Fruit fly (Drosophila melanogaster) whole organism, embryonic: ENCODE measurements around the gene Ptp10D.

Source experiments
- Atf6 ChIP-seq: fragments of 200-800 bp; sonication (Bioruptor generic); IDR thresholded peaks from 2 replicates; pipeline ENCODE4 v1.3.6; 2022; ENCODE audit warnings: missing biosample characterization, missing genetic modification characterization
- Awh ChIP-seq: fragments of 200-800 bp; sonication (Bioruptor generic); IDR thresholded peaks from 2 replicates; pipeline ENCODE4, ENCODE4 v1.3.6; 2022; ENCODE audit warnings: missing biosample characterization, missing genetic modification characterization
- Blimp-1 ChIP-seq: fragments of 200-800 bp; sonication (Bioruptor generic); optimal IDR thresholded peaks from 3 replicates; lab custom pipeline; 2018; ENCODE audit warnings: missing biosample characterization, missing genetic modification characterization, mild to moderate bottlenecking, moderate library complexity, missing genetic modification reagents
- BtbVII ChIP-seq: fragments of 200-800 bp; sonication (Bioruptor generic); optimal IDR thresholded peaks from 3 replicates; lab custom pipeline; 2017; ENCODE audit warnings: missing biosample characterization, mild to moderate bottlenecking, missing genetic modification characterization
- CG10267 ChIP-seq: fragments of 200-800 bp; sonication (Bioruptor generic); optimal IDR thresholded peaks from 2 replicates; lab custom pipeline; 2018; ENCODE audit warnings: missing biosample characterization, mild to moderate bottlenecking, missing genetic modification characterization, moderate library complexity
- CG10321 ChIP-seq: fragments of 200-800 bp; sonication (Bioruptor generic); IDR thresholded peaks from 2 replicates; pipeline ENCODE4 v1.3.6; 2022; ENCODE audit warnings: missing biosample characterization, missing genetic modification characterization
- CG11085 ChIP-seq: fragments of 200-800 bp; sonication (Bioruptor generic); IDR thresholded peaks from 2 replicates; pipeline ENCODE4 v1.3.6; 2022; ENCODE audit warnings: missing biosample characterization, missing genetic modification characterization
- CG13894 ChIP-seq: fragments of 200-800 bp; sonication (Bioruptor generic); optimal IDR thresholded peaks from 3 replicates; lab custom pipeline; 2018; ENCODE audit warnings: missing biosample characterization, mild to moderate bottlenecking, missing genetic modification characterization, moderate library complexity
- CG14050 ChIP-seq: fragments of 200-800 bp; sonication (Bioruptor generic); IDR thresholded peaks from 3 replicates; pipeline ENCODE4 v1.3.6; 2022; ENCODE audit warnings: missing biosample characterization, missing genetic modification characterization
- CG14860 ChIP-seq: fragments of 200-800 bp; sonication (Bioruptor generic); IDR thresholded peaks from 3 replicates; pipeline ENCODE4 v1.3.6; 2022; ENCODE audit warnings: missing biosample characterization, missing genetic modification characterization; ENCODE audit not compliant: partially characterized antibody
- CG2875 ChIP-seq: fragments of 200-800 bp; sonication (Bioruptor generic); optimal IDR thresholded peaks from 2 replicates; lab custom pipeline; 2017; ENCODE audit warnings: missing biosample characterization, mild to moderate bottlenecking, missing genetic modification characterization, missing genetic modification reagents
- CG2889 ChIP-seq: fragments of 200-800 bp; sonication (Bioruptor generic); IDR thresholded peaks from 3 replicates; pipeline ENCODE4 v1.3.6; 2022; ENCODE audit warnings: missing biosample characterization, missing genetic modification characterization
- CG30403 ChIP-seq: fragments of 200-800 bp; sonication (Bioruptor generic); optimal IDR thresholded peaks from 3 replicates; lab custom pipeline; 2016; ENCODE audit warnings: missing biosample characterization, missing genetic modification characterization
- CG4360 ChIP-seq: fragments of 200-800 bp; sonication (Bioruptor generic); IDR thresholded peaks from 2 replicates; pipeline ENCODE4 v1.3.6; 2022; ENCODE audit warnings: missing biosample characterization, missing genetic modification characterization
- CG6683 ChIP-seq: fragments of 200-800 bp; sonication (Bioruptor generic); optimal IDR thresholded peaks from 2 replicates; lab custom pipeline; 2017; ENCODE audit warnings: missing biosample characterization, mild to moderate bottlenecking, missing genetic modification characterization, missing genetic modification reagents
- CG7745 ChIP-seq: fragments of 200-800 bp; sonication (Bioruptor generic); optimal IDR thresholded peaks from 2 replicates; lab custom pipeline; 2018; ENCODE audit warnings: missing biosample characterization, mild to moderate bottlenecking, missing genetic modification characterization, moderate library complexity
- CG7839 ChIP-seq: fragments of 200-800 bp; sonication (Bioruptor generic); optimal IDR thresholded peaks from 3 replicates; lab custom pipeline; 2018; ENCODE audit warnings: missing biosample characterization, mild to moderate bottlenecking, missing genetic modification characterization, moderate library complexity
- CG7928 ChIP-seq: fragments of 200-800 bp; sonication (Bioruptor generic); optimal IDR thresholded peaks from 2 replicates; lab custom pipeline; 2017; ENCODE audit warnings: missing biosample characterization, mild to moderate bottlenecking, missing genetic modification characterization
- CG9817 ChIP-seq: fragments of 200-800 bp; sonication (Bioruptor generic); optimal IDR thresholded peaks from 2 replicates; lab custom pipeline; 2018; ENCODE audit warnings: missing biosample characterization, mild to moderate bottlenecking, missing genetic modification characterization, moderate library complexity
- Camta ChIP-seq: fragments of 200-800 bp; sonication (Bioruptor generic); optimal IDR thresholded peaks from 2 replicates; lab custom pipeline; 2016; ENCODE audit warnings: missing biosample characterization, missing genetic modification characterization
- CoRest ChIP-seq: fragments of 200-800 bp; sonication (Bioruptor generic); optimal IDR thresholded peaks from 3 replicates; lab custom pipeline; 2018; ENCODE audit warnings: missing biosample characterization, mild to moderate bottlenecking, missing genetic modification characterization, moderate library complexity
- Deaf1 ChIP-seq: fragments of 200-800 bp; optimal IDR thresholded peaks from 3 replicates; lab custom pipeline; 2019; ENCODE audit warnings: missing biosample characterization, mild to moderate bottlenecking, missing genetic modification characterization, moderate library complexity
- Dek ChIP-seq: fragments of 200-800 bp; sonication (Bioruptor generic); optimal IDR thresholded peaks from 3 replicates; lab custom pipeline; 2019; ENCODE audit warnings: missing biosample characterization, mild to moderate bottlenecking, missing genetic modification characterization, moderate library complexity
- ERR ChIP-seq: fragments of 200-800 bp; sonication (Bioruptor generic); optimal IDR thresholded peaks from 2 replicates; lab custom pipeline; 2016; ENCODE audit warnings: missing biosample characterization, missing genetic modification characterization
- Elba2 ChIP-seq: fragments of 200-800 bp; sonication (Bioruptor generic); optimal IDR thresholded peaks from 3 replicates; lab custom pipeline; 2016; ENCODE audit warnings: missing biosample characterization, missing genetic modification characterization
- Ets97D ChIP-seq: fragments of 200-800 bp; sonication (Bioruptor generic); optimal IDR thresholded peaks from 3 replicates; lab custom pipeline; 2016; ENCODE audit warnings: missing biosample characterization, missing genetic modification characterization
- HLH4C ChIP-seq: fragments of 200-800 bp; sonication (Bioruptor generic); IDR thresholded peaks from 3 replicates; pipeline ENCODE4 v1.3.6; 2022; ENCODE audit warnings: missing biosample characterization, missing genetic modification characterization; ENCODE audit not compliant: partially characterized antibody
- Hsf ChIP-seq: fragments of 200-800 bp; sonication (Bioruptor generic); optimal IDR thresholded peaks from 3 replicates; lab custom pipeline; 2016; ENCODE audit warnings: missing biosample characterization, missing genetic modification characterization
- Opbp ChIP-seq: fragments of 200-800 bp; sonication (Bioruptor generic); IDR thresholded peaks from 3 replicates; pipeline ENCODE4 v1.3.6; 2022; ENCODE audit warnings: missing biosample characterization, missing genetic modification characterization; ENCODE audit not compliant: partially characterized antibody
- Pdp1 ChIP-seq, 2 experiments: fragments of 200-800 bp; sonication (Bioruptor generic); optimal IDR thresholded peaks; 3 replicates each; lab custom pipeline; 2016; ENCODE audit warnings: missing biosample characterization in 2 of 2, missing genetic modification characterization in 2 of 2, mild to moderate bottlenecking in 1 of 2, moderate library complexity in 1 of 2
- Poxn ChIP-seq: fragments of 200-800 bp; sonication (Bioruptor generic); IDR thresholded peaks from 2 replicates; pipeline ENCODE4 v1.3.6; 2022; ENCODE audit warnings: missing biosample characterization, missing genetic modification characterization
- ara ChIP-seq: fragments of 200-800 bp; sonication (Bioruptor generic); IDR thresholded peaks from 2 replicates; pipeline ENCODE4 v1.3.6; 2022; ENCODE audit warnings: missing biosample characterization, missing genetic modification characterization
- ase ChIP-seq: fragments of 200-800 bp; sonication (Bioruptor generic); IDR thresholded peaks from 3 replicates; pipeline ENCODE4 v1.3.6; 2022; ENCODE audit warnings: missing biosample characterization, missing genetic modification characterization
- az2 ChIP-seq: fragments of 200-800 bp; sonication (Bioruptor generic); optimal IDR thresholded peaks from 3 replicates; lab custom pipeline; 2016; ENCODE audit warnings: missing biosample characterization, missing genetic modification characterization
- chinmo ChIP-seq: fragments of 200-800 bp; sonication (Bioruptor generic); IDR thresholded peaks from 4 replicates; pipeline ENCODE4 v1.3.6; 2022; ENCODE audit warnings: missing biosample characterization, missing genetic modification characterization; ENCODE audit not compliant: partially characterized antibody
- crc ChIP-seq: fragments of 200-800 bp; sonication (Bioruptor generic); optimal IDR thresholded peaks from 2 replicates; lab custom pipeline; 2016; ENCODE audit warnings: missing biosample characterization, missing genetic modification characterization
- croc ChIP-seq: fragments of 200-800 bp; sonication (Bioruptor generic); conservative IDR thresholded peaks from 3 replicates; pipeline ENCODE4 v1.3.6; 2022; ENCODE audit warnings: missing biosample characterization, missing genetic modification characterization
- gce ChIP-seq: fragments of 200-800 bp; sonication (Bioruptor generic); IDR thresholded peaks from 3 replicates; pipeline ENCODE4 v1.3.6; 2022; ENCODE audit warnings: missing biosample characterization, missing genetic modification characterization
- gem ChIP-seq: fragments of 200-800 bp; sonication (Bioruptor generic); optimal IDR thresholded peaks from 2 replicates; lab custom pipeline; 2019; ENCODE audit warnings: missing biosample characterization, mild to moderate bottlenecking, missing genetic modification characterization, moderate library complexity
- inv ChIP-seq: fragments of 200-800 bp; sonication (Bioruptor generic); IDR thresholded peaks from 2 replicates; pipeline ENCODE4 v1.3.6; 2022; ENCODE audit warnings: missing biosample characterization, missing genetic modification characterization; ENCODE audit not compliant: partially characterized antibody
- klu ChIP-seq: fragments of 200-800 bp; sonication (Bioruptor generic); IDR thresholded peaks from 2 replicates; pipeline ENCODE4 v1.3.6; 2022; ENCODE audit warnings: missing biosample characterization, missing genetic modification characterization
- lilli ChIP-seq: fragments of 200-800 bp; sonication (Bioruptor generic); optimal IDR thresholded peaks from 3 replicates; lab custom pipeline; 2016; ENCODE audit warnings: missing biosample characterization, missing genetic modification characterization
- pb ChIP-seq: fragments of 200-800 bp; sonication (Bioruptor generic); optimal IDR thresholded peaks from 3 replicates; lab custom pipeline; 2016; ENCODE audit warnings: missing biosample characterization, missing genetic modification characterization
- pnt ChIP-seq: fragments of 200-800 bp; sonication (Bioruptor generic); optimal IDR thresholded peaks from 3 replicates; lab custom pipeline; 2016; ENCODE audit warnings: missing biosample characterization, missing genetic modification characterization
- ro ChIP-seq: fragments of 200-800 bp; sonication (Bioruptor generic); IDR thresholded peaks from 2 replicates; pipeline ENCODE4 v1.3.6; 2022; ENCODE audit warnings: missing biosample characterization, missing genetic modification characterization
- sens ChIP-seq: fragments of 200-800 bp; sonication (Bioruptor generic); peaks from one replicate; lab custom pipeline; 2016; ENCODE audit warnings: missing biosample characterization, missing genetic modification characterization
- toy ChIP-seq: fragments of 200-800 bp; sonication (Bioruptor generic); IDR thresholded peaks from 2 replicates; pipeline ENCODE4 v1.3.6; 2022; ENCODE audit warnings: missing biosample characterization, missing genetic modification characterization
- trh ChIP-seq: fragments of 200-800 bp; sonication (Bioruptor generic); optimal IDR thresholded peaks from 2 replicates; lab custom pipeline; 2016; ENCODE audit warnings: missing biosample characterization, missing genetic modification characterization
- unpg ChIP-seq: fragments of 200-800 bp; sonication (Bioruptor generic); optimal IDR thresholded peaks from 3 replicates; lab custom pipeline; 2018; ENCODE audit warnings: missing biosample characterization, mild to moderate bottlenecking, missing genetic modification characterization, moderate library complexity
- zen2 ChIP-seq: fragments of 200-800 bp; sonication (Bioruptor generic); IDR thresholded peaks from 3 replicates; pipeline ENCODE4 v1.3.6; 2022; ENCODE audit warnings: missing biosample characterization, missing genetic modification characterization; ENCODE audit not compliant: partially characterized antibody

The Ptp10D gene

dm6 chrX:11621866-11622648 is at the start of gene Ptp10D (continued):
- no peak for TF ChIP-seq CG6683 (GFP tag; lab: Kevin White, UChicago)
- TF ChIP-seq CoRest (tag; lab: Kevin White, UChicago) = no peak
- TF ChIP-seq gce = no peak
- no peak for TF ChIP-seq CG4360 (GFP tag; lab: Robert Waterston, UW)
- TF ChIP-seq inv (GFP tag; lab: Robert Waterston, UW) = peak; percentile 88
- TF ChIP-seq pnt (GFP tag; lab: Kevin White, UChicago) = no peak
- no peak for TF ChIP-seq ro (GFP tag; lab: Robert Waterston, UW)
- TF ChIP-seq Deaf1 = peak; percentile 22
- TF ChIP-seq croc = no peak
- TF ChIP-seq Elba2 = no peak
- TF ChIP-seq Dek (tag; lab: Kevin White, UChicago) = peak; percentile 19
- no peak for TF ChIP-seq crc (GFP tag; lab: Kevin White, UChicago)
- TF ChIP-seq CG13894 (tag; lab: Kevin White, UChicago) = peak; percentile 65
- TF ChIP-seq gem (tag; lab: Kevin White, UChicago) = no peak
- TF ChIP-seq CG7839 (tag; lab: Kevin White, UChicago) = peak; percentile 15
- no peak for TF ChIP-seq Atf6
- TF ChIP-seq Ets97D (GFP tag; lab: Kevin White, UChicago) = no peak
- peak; percentile 82 for TF ChIP-seq zen2 (GFP tag; lab: Robert Waterston, UW)
- no peak for TF ChIP-seq Pdp1 (GFP tag; optimal IDR thresholded peaks at IDR 0.05; lab: Kevin White, UChicago)
- no peak for TF ChIP-seq klu (GFP tag; lab: Robert Waterston, UW)
- TF ChIP-seq trh (GFP tag; lab: Kevin White, UChicago) = no peak
- TF ChIP-seq Poxn (GFP tag; lab: Robert Waterston, UW) = no peak
- TF ChIP-seq BtbVII (GFP tag; lab: Kevin White, UChicago) = peak; percentile 40
- no peak for TF ChIP-seq Hsf
- TF ChIP-seq CG30403 (GFP tag; lab: Kevin White, UChicago) = no peak
- TF ChIP-seq unpg (GFP tag; lab: Kevin White, UChicago) = peak; percentile 1
- TF ChIP-seq Awh = 0 out of 2 replicates have a peak, but pooled peaks have one; percentile 22
- peak; percentile 84 for TF ChIP-seq chinmo
- TF ChIP-seq CG14860 (GFP tag; lab: Robert Waterston, UW) = peak; percentile 77
- TF ChIP-seq CG10321 = no peak
- no peak for TF ChIP-seq ara (GFP tag; lab: Robert Waterston, UW)
- TF ChIP-seq Camta (GFP tag; lab: Kevin White, UChicago) = no peak
- TF ChIP-seq CG7928 = no peak
- no peak for TF ChIP-seq toy (GFP tag; lab: Robert Waterston, UW)
- peak; percentile 21 for TF ChIP-seq CG2875
- TF ChIP-seq Opbp (GFP tag; lab: Robert Waterston, UW) = peak; percentile 94
- TF ChIP-seq CG10267 (tag; lab: Kevin White, UChicago) = no peak
- TF ChIP-seq az2 (GFP tag; lab: Kevin White, UChicago) = no peak
- TF ChIP-seq CG9817 (tag; lab: Kevin White, UChicago) = no peak
- no peak for TF ChIP-seq CG14050 (GFP tag; lab: Robert Waterston, UW)
- TF ChIP-seq ase (GFP tag; lab: Robert Waterston, UW) = no peak
- TF ChIP-seq ERR (GFP tag; lab: Kevin White, UChicago) = no peak
- peak; percentile 85 for TF ChIP-seq HLH4C
- no peak for TF ChIP-seq pb (GFP tag; lab: Kevin White, UChicago)
- TF ChIP-seq sens (GFP tag; lab: Kevin White, UChicago) = peak; percentile 84
- no peak for TF ChIP-seq CG11085 (GFP tag; lab: Robert Waterston, UW)
- TF ChIP-seq Blimp-1 (GFP tag; lab: Kevin White, UChicago) = peak; percentile 19
- TF ChIP-seq CG7745 (tag; lab: Kevin White, UChicago) = no peak
- no peak for TF ChIP-seq lilli (GFP tag; lab: Kevin White, UChicago)
- TF ChIP-seq CG2889 (GFP tag; lab: Robert Waterston, UW) = no peak
